Worm (Caenorhabditis elegans) whole organism, L1 larva: Measurements from ENCODE around the gene T03D3.5.
A peak's percentile ranks its signal among the peaks of the same experiment; 100 is the strongest.

ENCODE experiments used
- C04F5.9 ChIP-seq: sonication (generic microtip); optimal IDR thresholded peaks from 2 replicates; lab custom pipeline; 2016; ENCODE audit warnings: missing genetic modification characterization, missing compliant biosample characterization
- C16A3.4 ChIP-seq: fragments of 150-350 bp; optimal IDR thresholded peaks from 2 replicates; lab custom pipeline; 2014; ENCODE audit warnings: missing biosample characterization, missing genetic modification characterization
- aly-2 ChIP-seq: fragments of 150-350 bp; optimal IDR thresholded peaks from 2 replicates; lab custom pipeline; 2014; ENCODE audit warnings: missing biosample characterization, missing genetic modification characterization
- efl-1 ChIP-seq, 4 experiments: fragments of 150-350 bp; optimal IDR thresholded peaks in 3 of 4; peaks in 1 of 4; 1 replicate in 1 of 4; 2 replicates in 3 of 4; lab custom pipeline; 2014; ENCODE audit warnings: missing biosample characterization in 2 of 4, missing genetic modification characterization in 2 of 4, missing genetic modification reagents in 2 of 4
- efl-3 ChIP-seq: fragments of 200-800 bp; sonication (Bioruptor generic); optimal IDR thresholded peaks from 2 replicates; lab custom pipeline; 2018; ENCODE audit warnings: mild to moderate bottlenecking, missing genetic modification characterization, missing compliant biosample characterization
- egl-27 ChIP-seq, 2 experiments: fragments of 150-350 bp in 1 of 2; sonication (generic microtip); optimal IDR thresholded peaks; 3 replicates each; lab custom pipeline; 2017 to 2018; ENCODE audit warnings: missing biosample characterization in 2 of 2, missing genetic modification characterization in 2 of 2, missing genetic modification reagents in 2 of 2
- elt-2 ChIP-seq: sonication (generic microtip); optimal IDR thresholded peaks from 2 replicates; lab custom pipeline; 2016; ENCODE audit warnings: missing genetic modification characterization, mild to moderate bottlenecking, inconsistent platforms, missing compliant biosample characterization, missing genetic modification reagents
- fkh-10 ChIP-seq: sonication (generic microtip); optimal IDR thresholded peaks from 2 replicates; lab custom pipeline; 2017; ENCODE audit warnings: missing biosample characterization, missing genetic modification reagents, missing genetic modification characterization
- fkh-8 ChIP-seq: sonication (generic microtip); optimal IDR thresholded peaks from 2 replicates; lab custom pipeline; 2016; ENCODE audit warnings: mild to moderate bottlenecking, missing genetic modification characterization, missing compliant biosample characterization
- hpl-2 ChIP-seq: fragments of 150-350 bp; optimal IDR thresholded peaks from 2 replicates; lab custom pipeline; 2014; ENCODE audit warnings: missing biosample characterization, missing genetic modification reagents, missing genetic modification characterization
- isw-1 ChIP-seq: fragments of 200-800 bp; sonication (Bioruptor generic); IDR thresholded peaks from 2 replicates; pipeline ENCODE4 v1.3.6; 2022; ENCODE audit warnings: missing genetic modification characterization, missing compliant biosample characterization
- jun-1 ChIP-seq: fragments of 150-350 bp; optimal IDR thresholded peaks from 2 replicates; lab custom pipeline; 2014; ENCODE audit warnings: missing biosample characterization, missing genetic modification reagents, missing genetic modification characterization
- lin-13 ChIP-seq: fragments of 150-350 bp; optimal IDR thresholded peaks from 2 replicates; lab custom pipeline; 2014; ENCODE audit warnings: missing biosample characterization, missing genetic modification reagents, missing genetic modification characterization
- lin-39 ChIP-seq: fragments of 150-350 bp; optimal IDR thresholded peaks from 2 replicates; lab custom pipeline; 2014; ENCODE audit warnings: missing biosample characterization, missing genetic modification reagents, missing genetic modification characterization
- lsy-2 ChIP-seq, 2 experiments: fragments of 150-350 bp; optimal IDR thresholded peaks; 2 replicates each; lab custom pipeline; 2014; ENCODE audit warnings: missing biosample characterization in 2 of 2, missing genetic modification characterization in 2 of 2
- mdl-1 ChIP-seq, 2 experiments: fragments of 150-350 bp; optimal IDR thresholded peaks; 2 replicates each; lab custom pipeline; 2014 to 2017; ENCODE audit warnings: missing biosample characterization in 2 of 2, missing genetic modification characterization in 2 of 2, inconsistent platforms in 1 of 2
- mef-2 ChIP-seq: fragments of 150-350 bp; optimal IDR thresholded peaks from 2 replicates; lab custom pipeline; 2014; ENCODE audit warnings: missing biosample characterization, missing genetic modification characterization
- nhr-237 ChIP-seq: fragments of 150-350 bp; optimal IDR thresholded peaks from 2 replicates; lab custom pipeline; 2014; ENCODE audit warnings: missing biosample characterization, missing genetic modification characterization
- nhr-47 ChIP-seq: sonication (generic microtip); optimal IDR thresholded peaks from 2 replicates; lab custom pipeline; 2016; ENCODE audit warnings: mild to moderate bottlenecking, missing genetic modification characterization, moderate library complexity, missing compliant biosample characterization
- nhr-77 ChIP-seq: fragments of 150-350 bp; optimal IDR thresholded peaks from 2 replicates; lab custom pipeline; 2014; ENCODE audit warnings: missing biosample characterization, missing genetic modification characterization
- nhr-85 ChIP-seq: sonication (generic microtip); peaks from one replicate; lab custom pipeline; 2016; ENCODE audit warnings: missing genetic modification characterization, inconsistent platforms, missing compliant biosample characterization
- pag-3 ChIP-seq: sonication (generic microtip); optimal IDR thresholded peaks from 2 replicates; lab custom pipeline; 2017; ENCODE audit warnings: missing genetic modification characterization, mild to moderate bottlenecking, missing compliant biosample characterization, antibody characterized with exemption, borderline replicate concordance; ENCODE audit not compliant: insufficient read depth
- pax-3 ChIP-seq: fragments of 200-800 bp; sonication (Bioruptor generic); optimal IDR thresholded peaks from 2 replicates; lab custom pipeline; 2018; ENCODE audit warnings: mild to moderate bottlenecking, missing genetic modification characterization, moderate library complexity, missing compliant biosample characterization
- pqm-1 ChIP-seq: sonication (generic microtip); optimal IDR thresholded peaks from 3 replicates; lab custom pipeline; 2017; ENCODE audit warnings: missing biosample characterization, missing genetic modification characterization
- skn-1 ChIP-seq: fragments of 150-350 bp; optimal IDR thresholded peaks from 2 replicates; lab custom pipeline; 2014; ENCODE audit warnings: missing biosample characterization, missing genetic modification characterization
- sox-4 ChIP-seq: sonication (generic microtip); optimal IDR thresholded peaks from 2 replicates; lab custom pipeline; 2016; ENCODE audit warnings: missing genetic modification characterization, missing compliant biosample characterization
- sptf-1 ChIP-seq: fragments of 150-350 bp; optimal IDR thresholded peaks from 2 replicates; lab custom pipeline; 2014; ENCODE audit warnings: missing biosample characterization, missing genetic modification characterization
- tbx-2 ChIP-seq: sonication (generic microtip); optimal IDR thresholded peaks from 2 replicates; lab custom pipeline; 2016; ENCODE audit warnings: missing genetic modification characterization, missing compliant biosample characterization
- tlp-1 ChIP-seq: fragments of 150-350 bp; optimal IDR thresholded peaks from 2 replicates; lab custom pipeline; 2014; ENCODE audit warnings: missing biosample characterization, missing genetic modification characterization
- unc-62 ChIP-seq: fragments of 150-350 bp; optimal IDR thresholded peaks from 2 replicates; lab custom pipeline; 2014; ENCODE audit warnings: missing biosample characterization, missing genetic modification reagents, missing genetic modification characterization
- unc-98 ChIP-seq: fragments of 200-800 bp; sonication (Bioruptor generic); IDR thresholded peaks from 2 replicates; pipeline ENCODE4 v1.3.6; 2022; ENCODE audit warnings: missing genetic modification characterization, missing compliant biosample characterization
- xbp-1 ChIP-seq: sonication (generic microtip); optimal IDR thresholded peaks from 2 replicates; lab custom pipeline; 2016; ENCODE audit warnings: missing genetic modification characterization, missing compliant biosample characterization
- zip-4 ChIP-seq: fragments of 200-800 bp; sonication (Bioruptor generic); optimal IDR thresholded peaks from 2 replicates; lab custom pipeline; 2018; ENCODE audit warnings: mild to moderate bottlenecking, missing genetic modification characterization, moderate library complexity, missing compliant biosample characterization

Gene T03D3.5

DNA sequence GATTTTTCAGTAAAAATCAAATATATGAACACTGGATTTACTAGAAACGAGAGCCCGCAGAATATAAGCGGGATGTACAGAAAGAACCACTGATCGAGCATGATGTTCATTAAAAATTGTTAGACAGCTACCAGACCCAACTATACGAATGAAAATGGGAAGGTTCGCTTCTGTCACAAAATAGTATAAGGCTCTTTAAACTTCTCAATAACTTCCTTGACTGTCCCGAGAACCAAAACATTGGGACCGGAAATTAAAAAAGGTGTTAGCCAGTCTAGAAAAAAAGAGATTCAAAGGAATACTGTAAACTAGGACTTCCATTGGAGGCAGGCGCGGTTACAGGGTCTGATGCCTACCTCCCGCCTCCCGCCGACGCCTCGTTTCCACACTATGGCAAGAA lies 31.2 kb upstream of the T03D3.5 start, which contains the start of gene srj-55 (continued):
- no peak for TF ChIP-seq nhr-77 (tag; lab: Kevin White, UChicago)

- TF ChIP-seq tlp-1 (tag; lab: Kevin White, UChicago) (no peak), C04F5.9 (tag; lab: Kevin White, UChicago) (no peak), pag-3 (tag; lab: Kevin White, UChicago) (no peak), lin-13 (GFP tag; lab: Kevin White, UChicago) (no peak), fkh-8 (no peak), nhr-47 (tag; lab: Kevin White, UChicago) (no peak), sox-4 (tag; lab: Kevin White, UChicago) (no peak), isw-1 (GFP tag; lab: Robert Waterston, UW) (no peak), fkh-10 (no peak), egl-27 (tag; optimal IDR thresholded peaks at IDR 0.05; lab: Kevin White, UChicago) (no peak), nhr-85 (tag; lab: Kevin White, UChicago) (no peak), pax-3 (tag; lab: Kevin White, UChicago) (no peak), sptf-1 (tag; lab: Kevin White, UChicago) (no peak), tbx-2 (tag; lab: Kevin White, UChicago) (no peak), mdl-1 (tag; optimal IDR thresholded peaks at IDR 0.05; lab: Kevin White, UChicago) (no peak), skn-1 (no peak), efl-3 (GFP tag; lab: Kevin White, UChicago) (no peak), unc-98 (GFP tag; lab: Robert Waterston, UW) (no peak), aly-2 (no peak), nhr-237 (tag; lab: Kevin White, UChicago) (no peak)
Observed at ce11 chrV:2855473-2855872, 28.8 kb upstream of the T03D3.5 start, which contains the start of gene srj-57. srj-57 (minus strand) TSS chrV:2855573.

DNA sequence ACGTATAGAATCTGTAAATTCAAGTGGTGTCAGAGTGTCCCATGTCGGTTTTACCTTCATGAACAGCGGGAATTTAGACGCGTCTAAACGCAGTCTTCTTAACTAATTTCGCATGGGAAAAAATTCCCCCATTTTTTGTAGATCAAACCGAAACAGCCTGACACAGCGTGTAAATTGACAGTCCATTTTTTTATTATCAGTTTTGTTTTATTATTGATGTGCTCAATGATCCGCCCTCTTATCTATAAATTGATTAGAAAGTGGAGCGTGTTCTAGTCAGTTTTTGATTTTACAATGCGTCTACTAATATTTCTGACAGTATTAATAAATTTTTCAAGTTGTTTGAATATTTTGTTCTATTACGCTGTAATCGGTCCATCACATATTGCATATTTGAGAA lies 22.4 kb upstream of the T03D3.5 start, which contains the start of gene ugt-53:
Gene ugt-53 (plus strand): TSS at position 273 of the 400 bp plus-strand sequence.
- TF ChIP-seq nhr-85 (tag; lab: Kevin White, UChicago), result peak; percentile 21
- no peak for TF ChIP-seq jun-1 (tag; lab: Kevin White, UChicago)
- TF ChIP-seq aly-2, result no peak
- TF ChIP-seq efl-3 (GFP tag; lab: Kevin White, UChicago), result no peak
- TF ChIP-seq elt-2 (tag; lab: Kevin White, UChicago), result peak; percentile 54

ce11 chrV:2848290-2848937 lies 21.8 kb upstream of the T03D3.5 start, which contains the start of gene srj-49:
srj-49 (minus strand) TSS chrV:2848340.
- TF ChIP-seq C16A3.4 (tag; lab: Kevin White, UChicago) (no peak), elt-2 (tag; lab: Kevin White, UChicago) (peak; percentile 96)

DNA sequence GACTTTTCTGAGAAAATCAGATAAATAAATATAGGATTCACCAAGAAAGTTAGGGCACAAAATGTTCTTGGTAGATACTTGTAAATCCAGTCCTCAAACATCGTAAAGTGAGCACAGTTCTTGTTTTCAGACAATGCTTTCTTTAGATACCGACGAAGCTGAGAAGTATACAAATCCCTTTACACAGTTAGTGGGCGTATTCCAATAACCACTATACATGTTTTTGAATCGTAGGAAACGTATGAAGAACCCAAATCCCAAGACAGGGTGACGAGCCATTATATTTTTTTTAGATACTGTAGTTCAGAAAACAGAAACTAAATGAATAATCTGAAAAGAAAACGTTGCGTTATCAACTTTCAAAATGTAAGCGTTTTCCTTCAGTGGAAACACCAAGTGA lies 19.1 kb upstream of the T03D3.5 start, which contains the start of gene srj-44:
Gene srj-44 (minus strand): TSS at position 101 of the 400 bp plus-strand sequence.
- no peak for TF ChIP-seq lin-39 (tag; lab: Kevin White, UChicago)
- no peak for TF ChIP-seq egl-27 (tag; optimal IDR thresholded peaks at IDR 0.05; lab: Kevin White, UChicago)
- no peak for TF ChIP-seq efl-1 (optimal IDR thresholded peaks at IDR 0.05; lab: Kevin White, UChicago)
- TF ChIP-seq efl-1 (GFP tag; optimal IDR thresholded peaks at IDR 0.05 in 1 of 2; lab: Kevin White, UChicago), result peak in 1 of 2 experiments; percentile 29
- TF ChIP-seq pqm-1 (tag; lab: Kevin White, UChicago), result no peak
- no peak for TF ChIP-seq elt-2 (tag; lab: Kevin White, UChicago)
- TF ChIP-seq lsy-2 (tag; optimal IDR thresholded peaks at IDR 0.05; lab: Kevin White, UChicago), result no peak

- TF ChIP-seq mdl-1 (tag; optimal IDR thresholded peaks at IDR 0.05; lab: Kevin White, UChicago), result no peak
- TF ChIP-seq xbp-1 (tag; lab: Kevin White, UChicago), result no peak
- no peak for TF ChIP-seq unc-62 (GFP tag; lab: Kevin White, UChicago)
- TF ChIP-seq hpl-2 (GFP tag; lab: Kevin White, UChicago), result no peak
- no peak for TF ChIP-seq zip-4 (GFP tag; lab: Kevin White, UChicago)
- TF ChIP-seq mef-2, result no peak
Observed at ce11 chrV:2836501-2836900, 9.9 kb upstream of the T03D3.5 start, which contains the start of gene srj-45. srj-45 (minus strand) TSS chrV:2836601.
